Worm (Caenorhabditis elegans) whole organism, L3 larva: ENCODE measurements around the gene aars-1.

Experiments
- ama-1 ChIP-seq: fragments of 150-350 bp; optimal IDR thresholded peaks from 2 replicates; lab custom pipeline; 2018
- ceh-28 ChIP-seq: fragments of 150-350 bp; optimal IDR thresholded peaks from 2 replicates; lab custom pipeline; 2014; ENCODE audit warnings: missing biosample characterization, missing genetic modification reagents, missing genetic modification characterization
- ceh-82 ChIP-seq: fragments of 150-350 bp; optimal IDR thresholded peaks from 2 replicates; lab custom pipeline; 2014; ENCODE audit warnings: missing biosample characterization, missing genetic modification characterization
- daf-12 ChIP-seq: fragments of 150-350 bp; optimal IDR thresholded peaks from 2 replicates; lab custom pipeline; 2014; ENCODE audit warnings: missing biosample characterization, missing genetic modification reagents, missing genetic modification characterization
- elt-2 ChIP-seq: sonication (generic microtip); optimal IDR thresholded peaks from 2 replicates; lab custom pipeline; 2016; ENCODE audit warnings: missing genetic modification reagents, mild to moderate bottlenecking, missing genetic modification characterization, missing compliant biosample characterization
- elt-3 ChIP-seq, 3 experiments: fragments of 150-350 bp in 1 of 3; sonication (generic microtip) in 2 of 3; optimal IDR thresholded peaks; 2 replicates in 2 of 3; 4 replicates in 1 of 3; lab custom pipeline; 2014 to 2017; ENCODE audit warnings: missing biosample characterization in 3 of 3, missing genetic modification characterization in 3 of 3
- lin-15B ChIP-seq: fragments of 150-350 bp; optimal IDR thresholded peaks from 2 replicates; lab custom pipeline; 2014; ENCODE audit warnings: missing biosample characterization, missing genetic modification characterization
- nhr-12 ChIP-seq: fragments of 150-350 bp; optimal IDR thresholded peaks from 2 replicates; lab custom pipeline; 2014; ENCODE audit warnings: missing biosample characterization, missing genetic modification characterization
- nhr-23 ChIP-seq: fragments of 150-350 bp; optimal IDR thresholded peaks from 2 replicates; lab custom pipeline; 2014; ENCODE audit warnings: missing biosample characterization, missing genetic modification reagents, missing genetic modification characterization
- nhr-77 ChIP-seq: fragments of 150-350 bp; optimal IDR thresholded peaks from 2 replicates; lab custom pipeline; 2014; ENCODE audit warnings: missing biosample characterization, missing genetic modification characterization
- snpc-4 ChIP-seq: fragments of 150-350 bp; optimal IDR thresholded peaks from 2 replicates; lab custom pipeline; 2014; ENCODE audit warnings: missing biosample characterization, missing genetic modification characterization
- unc-62 ChIP-seq: fragments of 150-350 bp; sonication (generic microtip); optimal IDR thresholded peaks from 4 replicates; lab custom pipeline; 2014; ENCODE audit warnings: missing biosample characterization, missing genetic modification reagents, missing genetic modification characterization
- zag-1 ChIP-seq: fragments of 150-350 bp; optimal IDR thresholded peaks from 2 replicates; lab custom pipeline; 2014; ENCODE audit warnings: missing biosample characterization, missing genetic modification characterization
- ztf-4 ChIP-seq: fragments of 150-350 bp; optimal IDR thresholded peaks from 2 replicates; lab custom pipeline; 2014; ENCODE audit warnings: missing biosample characterization, missing genetic modification characterization

DNA sequence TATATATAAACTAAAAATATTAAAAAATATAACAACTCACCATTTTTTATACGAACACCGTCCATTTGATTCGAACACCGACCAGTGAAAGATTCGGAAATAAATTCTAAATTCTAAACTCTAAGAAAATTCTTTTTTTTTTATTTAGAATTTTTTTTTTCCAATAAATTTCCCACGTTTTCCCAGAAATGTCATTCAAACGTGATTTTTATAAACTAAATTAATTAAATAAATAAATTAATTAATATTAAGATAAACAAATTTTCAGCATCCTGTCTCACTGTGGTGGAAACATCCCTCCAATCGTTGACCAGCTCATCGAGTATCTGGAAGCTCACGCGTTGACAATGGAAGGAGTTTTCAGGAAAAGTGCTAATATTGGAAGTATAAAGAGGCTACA, 3.2 kb upstream of the aars-1 start, which contains the start of gene klp-17:
- TF ChIP-seq lin-15B (tag; lab: Kevin White, UChicago): no peak
- no peak for TF ChIP-seq snpc-4 (tag; lab: Kevin White, UChicago)
- no peak for TF ChIP-seq nhr-12 (tag; lab: Kevin White, UChicago)
- no peak for TF ChIP-seq nhr-23
- TF ChIP-seq ama-1 (lab: Kevin White, UChicago): no peak
- no peak for TF ChIP-seq zag-1 (tag; lab: Kevin White, UChicago)
- no peak for TF ChIP-seq nhr-77 (tag; lab: Kevin White, UChicago)
- no peak for TF ChIP-seq ztf-4 (tag; lab: Kevin White, UChicago)
- TF ChIP-seq ceh-82: no peak
- TF ChIP-seq daf-12 (tag; lab: Kevin White, UChicago): no peak
- TF ChIP-seq elt-2 (tag; lab: Kevin White, UChicago): no peak
- TF ChIP-seq ceh-28 (tag; lab: Kevin White, UChicago): no peak
- no peak for TF ChIP-seq unc-62
- TF ChIP-seq elt-3 (tag; optimal IDR thresholded peaks at IDR 0.05; lab: Kevin White, UChicago): no peak
